Worm (Caenorhabditis elegans) whole organism, L1 larva: ENCODE data around the gene clec-37.
A peak's percentile ranks its signal among the peaks of the same experiment; 100 is the strongest.

Source experiments
- C04F5.9 ChIP-seq: sonication (generic microtip); optimal IDR thresholded peaks from 2 replicates; lab custom pipeline; 2016; ENCODE audit warnings: missing genetic modification characterization, missing compliant biosample characterization
- F16B12.6 ChIP-seq: fragments of 150-350 bp; optimal IDR thresholded peaks from 2 replicates; lab custom pipeline; 2014; ENCODE audit warnings: missing biosample characterization, missing genetic modification characterization
- aha-1 ChIP-seq: fragments of 150-350 bp; optimal IDR thresholded peaks from 2 replicates; lab custom pipeline; 2014; ENCODE audit warnings: missing biosample characterization, missing genetic modification characterization
- aly-2 ChIP-seq: fragments of 150-350 bp; optimal IDR thresholded peaks from 2 replicates; lab custom pipeline; 2014; ENCODE audit warnings: missing biosample characterization, missing genetic modification characterization
- ama-1 ChIP-seq: fragments of 150-350 bp; optimal IDR thresholded peaks from 2 replicates; lab custom pipeline; 2014
- blmp-1 ChIP-seq: fragments of 150-350 bp; optimal IDR thresholded peaks from 2 replicates; lab custom pipeline; 2014; ENCODE audit warnings: missing biosample characterization, missing genetic modification characterization
- ceh-63 ChIP-seq: fragments of 200-800 bp; sonication (Bioruptor generic); optimal IDR thresholded peaks from 2 replicates; lab custom pipeline; 2018; ENCODE audit warnings: mild to moderate bottlenecking, missing genetic modification characterization, missing compliant biosample characterization
- dpl-1 ChIP-seq, 3 experiments: fragments of 150-350 bp in 2 of 3; sonication (generic microtip) in 1 of 3; optimal IDR thresholded peaks; 2 replicates each; lab custom pipeline; 2014 to 2017; ENCODE audit warnings: missing biosample characterization in 3 of 3, missing genetic modification characterization in 3 of 3, missing genetic modification reagents in 3 of 3
- egl-27 ChIP-seq, 2 experiments: fragments of 150-350 bp in 1 of 2; sonication (generic microtip); optimal IDR thresholded peaks; 3 replicates each; lab custom pipeline; 2017 to 2018; ENCODE audit warnings: missing biosample characterization in 2 of 2, missing genetic modification characterization in 2 of 2, missing genetic modification reagents in 2 of 2
- elt-2 ChIP-seq: sonication (generic microtip); optimal IDR thresholded peaks from 2 replicates; lab custom pipeline; 2016; ENCODE audit warnings: missing genetic modification characterization, mild to moderate bottlenecking, inconsistent platforms, missing compliant biosample characterization, missing genetic modification reagents
- elt-3 ChIP-seq, 6 experiments: fragments of 150-350 bp in 1 of 6; sonication (generic microtip); optimal IDR thresholded peaks; 2 replicates each; lab custom pipeline; 2017 to 2018; ENCODE audit warnings: missing biosample characterization in 6 of 6, missing genetic modification characterization in 6 of 6, inconsistent platforms in 1 of 6
- ets-5 ChIP-seq: fragments of 200-800 bp; sonication (Bioruptor generic); IDR thresholded peaks from 2 replicates; pipeline ENCODE4 v1.3.6; 2022; ENCODE audit warnings: missing genetic modification characterization, missing compliant biosample characterization
- fkh-4 ChIP-seq: sonication (generic microtip); optimal IDR thresholded peaks from 2 replicates; lab custom pipeline; 2016; ENCODE audit warnings: missing compliant biosample characterization, missing genetic modification characterization, borderline replicate concordance
- fkh-8 ChIP-seq: sonication (generic microtip); optimal IDR thresholded peaks from 2 replicates; lab custom pipeline; 2016; ENCODE audit warnings: mild to moderate bottlenecking, missing genetic modification characterization, missing compliant biosample characterization
- lin-13 ChIP-seq: fragments of 150-350 bp; optimal IDR thresholded peaks from 2 replicates; lab custom pipeline; 2014; ENCODE audit warnings: missing biosample characterization, missing genetic modification reagents, missing genetic modification characterization
- lin-35 ChIP-seq, 2 experiments: fragments of 150-350 bp; optimal IDR thresholded peaks; 2 replicates each; lab custom pipeline; 2014; ENCODE audit warnings: missing biosample characterization in 2 of 2, missing genetic modification characterization in 2 of 2, missing genetic modification reagents in 2 of 2
- mab-9 ChIP-seq: fragments of 200-800 bp; sonication (Bioruptor generic); IDR thresholded peaks from 2 replicates; pipeline ENCODE4 v1.3.6; 2022; ENCODE audit warnings: missing genetic modification reagents, missing genetic modification characterization, missing compliant biosample characterization
- mep-1 ChIP-seq: fragments of 150-350 bp; optimal IDR thresholded peaks from 2 replicates; lab custom pipeline; 2014; ENCODE audit warnings: missing biosample characterization, missing genetic modification characterization
- nhr-19 ChIP-seq: fragments of 200-800 bp; sonication (Bioruptor generic); conservative IDR thresholded peaks from 2 replicates; pipeline ENCODE4 v1.3.6; 2022; ENCODE audit warnings: missing genetic modification characterization, missing compliant biosample characterization
- nhr-20 ChIP-seq: sonication (generic microtip); optimal IDR thresholded peaks from 2 replicates; lab custom pipeline; 2016; ENCODE audit warnings: mild to moderate bottlenecking, missing genetic modification characterization, missing compliant biosample characterization
- nhr-237 ChIP-seq: fragments of 150-350 bp; optimal IDR thresholded peaks from 2 replicates; lab custom pipeline; 2014; ENCODE audit warnings: missing biosample characterization, missing genetic modification characterization
- nhr-47 ChIP-seq: sonication (generic microtip); optimal IDR thresholded peaks from 2 replicates; lab custom pipeline; 2016; ENCODE audit warnings: mild to moderate bottlenecking, missing genetic modification characterization, moderate library complexity, missing compliant biosample characterization
- nhr-71 ChIP-seq: sonication (generic microtip); optimal IDR thresholded peaks from 2 replicates; lab custom pipeline; 2016; ENCODE audit warnings: mild to moderate bottlenecking, missing genetic modification characterization, moderate library complexity, missing compliant biosample characterization
- nhr-76 ChIP-seq: sonication (generic microtip); optimal IDR thresholded peaks from 2 replicates; lab custom pipeline; 2017; ENCODE audit warnings: missing biosample characterization, missing genetic modification characterization
- nhr-85 ChIP-seq: sonication (generic microtip); peaks from one replicate; lab custom pipeline; 2016; ENCODE audit warnings: missing genetic modification characterization, inconsistent platforms, missing compliant biosample characterization
- nhr-90 ChIP-seq: sonication (generic microtip); optimal IDR thresholded peaks from 2 replicates; lab custom pipeline; 2016; ENCODE audit warnings: mild to moderate bottlenecking, missing genetic modification characterization, missing compliant biosample characterization; ENCODE audit not compliant: poor library complexity
- pag-3 ChIP-seq: sonication (generic microtip); optimal IDR thresholded peaks from 2 replicates; lab custom pipeline; 2017; ENCODE audit warnings: missing genetic modification characterization, mild to moderate bottlenecking, missing compliant biosample characterization, antibody characterized with exemption, borderline replicate concordance; ENCODE audit not compliant: insufficient read depth
- pax-3 ChIP-seq: fragments of 200-800 bp; sonication (Bioruptor generic); optimal IDR thresholded peaks from 2 replicates; lab custom pipeline; 2018; ENCODE audit warnings: mild to moderate bottlenecking, missing genetic modification characterization, moderate library complexity, missing compliant biosample characterization
- pqm-1 ChIP-seq: sonication (generic microtip); optimal IDR thresholded peaks from 3 replicates; lab custom pipeline; 2017; ENCODE audit warnings: missing biosample characterization, missing genetic modification characterization
- snu-23 ChIP-seq: sonication (generic microtip); optimal IDR thresholded peaks from 2 replicates; lab custom pipeline; 2016; ENCODE audit warnings: missing genetic modification characterization, missing compliant biosample characterization
- sptf-1 ChIP-seq: fragments of 150-350 bp; optimal IDR thresholded peaks from 2 replicates; lab custom pipeline; 2014; ENCODE audit warnings: missing biosample characterization, missing genetic modification characterization
- sup-37 ChIP-seq: fragments of 200-800 bp; sonication (Bioruptor generic); optimal IDR thresholded peaks from 2 replicates; lab custom pipeline; 2018; ENCODE audit warnings: mild to moderate bottlenecking, missing genetic modification characterization, missing compliant biosample characterization
- tlp-1 ChIP-seq: fragments of 150-350 bp; optimal IDR thresholded peaks from 2 replicates; lab custom pipeline; 2014; ENCODE audit warnings: missing biosample characterization, missing genetic modification characterization
- unc-130 ChIP-seq: fragments of 150-350 bp; optimal IDR thresholded peaks from 2 replicates; lab custom pipeline; 2017; ENCODE audit warnings: missing biosample characterization, missing genetic modification characterization, inconsistent platforms
- unc-30 ChIP-seq: sonication (generic microtip); optimal IDR thresholded peaks from 2 replicates; lab custom pipeline; 2017; ENCODE audit warnings: missing biosample characterization, missing genetic modification characterization
- unc-98 ChIP-seq: fragments of 200-800 bp; sonication (Bioruptor generic); IDR thresholded peaks from 2 replicates; pipeline ENCODE4 v1.3.6; 2022; ENCODE audit warnings: missing genetic modification characterization, missing compliant biosample characterization
- zip-4 ChIP-seq: fragments of 200-800 bp; sonication (Bioruptor generic); optimal IDR thresholded peaks from 2 replicates; lab custom pipeline; 2018; ENCODE audit warnings: mild to moderate bottlenecking, missing genetic modification characterization, moderate library complexity, missing compliant biosample characterization
- ztf-4 ChIP-seq: fragments of 150-350 bp; optimal IDR thresholded peaks from 2 replicates; lab custom pipeline; 2014; ENCODE audit warnings: missing biosample characterization, missing genetic modification characterization

Gene clec-37

DNA sequence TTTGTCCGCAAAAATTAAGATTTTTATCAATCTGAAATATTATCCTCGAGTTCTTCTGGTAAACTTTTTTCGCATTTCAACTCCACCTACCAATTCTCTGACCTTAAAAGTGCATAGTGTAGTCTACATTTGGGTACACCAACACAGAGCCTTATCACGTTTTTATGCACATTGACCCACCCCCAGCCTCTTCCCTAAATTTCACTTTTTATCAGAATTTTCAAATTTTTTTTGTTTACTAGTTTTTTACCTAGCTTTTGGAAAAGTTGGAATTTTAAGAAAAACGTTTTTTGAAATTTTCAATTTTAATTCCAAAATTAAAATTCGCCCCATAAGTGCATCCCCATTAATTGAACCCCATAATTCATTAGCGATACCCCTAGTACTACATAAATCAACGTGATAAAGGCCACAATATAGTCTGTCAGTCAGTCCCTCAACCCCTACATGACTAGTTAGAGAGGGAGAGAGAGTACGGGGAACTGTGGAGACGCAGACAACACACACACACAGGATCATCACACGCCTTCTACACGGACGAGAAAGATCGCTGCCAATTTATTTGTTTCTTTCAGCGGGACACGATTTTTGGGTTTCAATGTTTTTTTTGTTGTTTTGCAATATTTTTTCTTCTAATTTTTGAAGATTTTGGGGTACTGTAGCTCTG, 37.2 kb downstream of the clec-37 start:
- TF ChIP-seq mep-1 (tag; lab: Kevin White, UChicago) = peak; percentile 3
- no peak for TF ChIP-seq unc-130
- TF ChIP-seq pax-3 = no peak
- TF ChIP-seq blmp-1 (tag; lab: Kevin White, UChicago) = peak; percentile 25
- TF ChIP-seq nhr-71 (tag; lab: Kevin White, UChicago) = peak; percentile 33
- peak; percentile 28 for TF ChIP-seq elt-2 (tag; lab: Kevin White, UChicago)
- TF ChIP-seq lin-13 (GFP tag; lab: Kevin White, UChicago) = no peak
- TF ChIP-seq nhr-19 (GFP tag; lab: Robert Waterston, UW) = peak; percentile 8; the same call in 1 of the 2 replicates
- TF ChIP-seq unc-98 (GFP tag; lab: Robert Waterston, UW) = no peak
- TF ChIP-seq nhr-85 (tag; lab: Kevin White, UChicago) = peak; percentile 86
- TF ChIP-seq snu-23 = peak; percentile 46
- TF ChIP-seq elt-3 (tag; optimal IDR thresholded peaks at IDR 0.05; lab: Kevin White, UChicago) = peak in 3 of 6 experiments; percentile 29 to 66 (median 37)
- TF ChIP-seq F16B12.6 (tag; lab: Kevin White, UChicago) = no peak
- TF ChIP-seq sup-37 (GFP tag; lab: Kevin White, UChicago) = no peak
- TF ChIP-seq ama-1 (lab: Kevin White, UChicago) = peak; percentile 3
- TF ChIP-seq nhr-20 (tag; lab: Kevin White, UChicago) = peak; percentile 45
- peak in 1 of 2 experiments; percentile 43 for TF ChIP-seq lin-35 (GFP tag; optimal IDR thresholded peaks at IDR 0.05; lab: Kevin White, UChicago)
- peak; percentile 19 for TF ChIP-seq ztf-4 (tag; lab: Kevin White, UChicago)

DNA sequence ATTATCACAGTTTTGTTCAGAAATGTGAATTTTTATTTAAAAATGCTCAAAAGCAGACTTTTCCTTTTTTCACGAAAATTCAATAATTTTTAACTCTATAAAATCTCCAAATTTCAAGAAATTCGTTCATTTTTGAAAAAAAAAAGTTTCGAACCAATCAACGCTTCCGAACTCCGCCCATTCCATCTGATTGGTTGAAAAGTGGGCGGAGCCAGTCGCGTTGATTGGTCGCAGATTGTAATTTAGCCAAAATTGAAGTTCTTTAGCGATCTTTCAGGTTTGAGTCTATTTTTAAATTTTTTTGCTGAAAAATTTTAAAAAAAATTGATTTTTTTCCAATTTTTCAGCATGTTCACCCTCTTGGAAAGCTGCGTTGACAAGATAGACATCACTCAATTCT, 39.5 kb downstream of the clec-37 start:
- no peak for TF ChIP-seq C04F5.9 (tag; lab: Kevin White, UChicago)
- no peak for TF ChIP-seq elt-3 (tag; optimal IDR thresholded peaks at IDR 0.05; lab: Kevin White, UChicago)
- no peak for TF ChIP-seq nhr-90
- TF ChIP-seq ets-5 (GFP tag; lab: Robert Waterston, UW) = no peak
- no peak for TF ChIP-seq lin-35 (GFP tag; optimal IDR thresholded peaks at IDR 0.05; lab: Kevin White, UChicago)
- TF ChIP-seq nhr-20 (tag; lab: Kevin White, UChicago) = no peak
- no peak for TF ChIP-seq nhr-47 (tag; lab: Kevin White, UChicago)
- no peak for TF ChIP-seq unc-98 (GFP tag; lab: Robert Waterston, UW)
- TF ChIP-seq fkh-4 (tag; lab: Kevin White, UChicago) = no peak
- no peak for TF ChIP-seq nhr-237 (tag; lab: Kevin White, UChicago)
- TF ChIP-seq aly-2 = no peak
- no peak for TF ChIP-seq mab-9 (GFP tag; lab: Robert Waterston, UW)
- TF ChIP-seq pqm-1 (tag; lab: Kevin White, UChicago) = no peak
- no peak for TF ChIP-seq ceh-63 (GFP tag; lab: Kevin White, UChicago)
- TF ChIP-seq dpl-1 (GFP tag; optimal IDR thresholded peaks at IDR 0.05; lab: Kevin White, UChicago) = no peak
- no peak for TF ChIP-seq egl-27 (tag; optimal IDR thresholded peaks at IDR 0.05; lab: Kevin White, UChicago)

DNA sequence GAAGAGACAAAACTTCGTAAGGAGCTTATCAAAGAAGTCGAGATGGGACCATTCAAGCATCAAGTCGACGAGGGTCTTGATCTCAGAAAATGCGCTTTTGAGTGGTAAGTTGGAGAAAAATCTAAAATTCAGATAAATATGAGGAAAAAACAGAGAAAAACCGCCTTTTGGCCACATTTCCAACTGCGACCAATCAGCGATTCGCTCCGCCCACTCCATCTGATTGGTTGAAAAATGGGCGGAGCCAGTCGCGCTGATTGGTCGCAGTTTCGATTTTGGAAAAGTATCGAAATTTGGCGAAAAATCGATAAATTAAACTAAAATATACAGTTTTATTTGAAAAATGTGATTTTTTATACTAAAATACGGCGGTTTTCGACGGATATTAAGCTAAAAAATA, 40.1 kb downstream of the clec-37 start:
- TF ChIP-seq unc-98 (GFP tag; lab: Robert Waterston, UW) = no peak

DNA sequence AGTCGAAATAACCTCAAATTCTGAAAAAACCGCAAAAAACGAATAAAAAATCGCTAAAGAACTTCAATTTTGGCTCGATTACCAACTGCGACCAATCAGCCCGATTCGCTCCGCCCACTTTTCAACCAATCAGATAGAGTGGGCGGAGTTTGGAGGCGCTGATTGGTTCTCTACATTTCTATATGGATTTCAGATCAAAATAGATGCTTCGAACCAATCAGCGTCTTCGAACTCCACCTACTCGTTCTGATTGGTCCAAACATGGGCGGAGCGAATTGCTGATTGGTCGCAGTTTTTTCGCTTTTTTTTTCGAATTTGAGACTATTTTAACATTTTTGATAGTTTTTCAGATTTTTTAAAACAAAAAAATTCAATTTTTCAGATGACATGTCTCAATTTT, 43.7 kb downstream of the clec-37 start:
- TF ChIP-seq nhr-76 (tag; lab: Kevin White, UChicago) = no peak
- no peak for TF ChIP-seq pqm-1 (tag; lab: Kevin White, UChicago)
- TF ChIP-seq zip-4 = no peak
- TF ChIP-seq pag-3 (tag; lab: Kevin White, UChicago) = no peak
- no peak for TF ChIP-seq unc-30
- no peak for TF ChIP-seq tlp-1 (tag; lab: Kevin White, UChicago)
- TF ChIP-seq fkh-8 (tag; lab: Kevin White, UChicago) = no peak
- TF ChIP-seq aha-1 (tag; lab: Kevin White, UChicago) = no peak
- TF ChIP-seq nhr-47 (tag; lab: Kevin White, UChicago) = no peak
- no peak for TF ChIP-seq sptf-1 (tag; lab: Kevin White, UChicago)
